Worm (Caenorhabditis elegans): ENCODE data around the gene M03B6.4.

The M03B6.4 gene

ce11 chrX:13871110-13871509 is 12.5 kb downstream of the M03B6.4 start:
- TF ChIP-seq egl-18 (GFP tag; IDR thresholded peaks at IDR 0.05), result no peak
- TF ChIP-seq ztf-25 (GFP tag; IDR thresholded peaks at IDR 0.05), result no peak
- TF ChIP-seq ZK185.1 (tag; optimal IDR thresholded peaks at IDR 0.05; ENCODE audit: poor library complexity, severe bottlenecking), result no peak
- TF ChIP-seq D2030.7 (GFP tag; IDR thresholded peaks at IDR 0.05), result no peak
- no peak for TF ChIP-seq let-607 (tag; optimal IDR thresholded peaks at IDR 0.05)
- no peak for TF ChIP-seq tbx-9 (tag; optimal IDR thresholded peaks at IDR 0.05; ENCODE audit: borderline replicate concordance)
- TF ChIP-seq aptf-3 (GFP tag; IDR thresholded peaks at IDR 0.05), result no peak
- no peak for TF ChIP-seq attf-5 (GFP tag; optimal IDR thresholded peaks at IDR 0.05)
- TF ChIP-seq T07F8.4 (tag; optimal IDR thresholded peaks at IDR 0.05), result no peak
- no peak for TF ChIP-seq lir-1 (GFP tag; conservative IDR thresholded peaks at IDR 0.05)
- TF ChIP-seq Y67H2A.10 (GFP tag; conservative IDR thresholded peaks at IDR 0.05), result no peak

- TF ChIP-seq mxl-1 (tag; optimal IDR thresholded peaks at IDR 0.05), result no peak
- TF ChIP-seq cebp-2 (GFP tag; IDR thresholded peaks at IDR 0.05), result no peak
- TF ChIP-seq F57C9.4 (tag; optimal IDR thresholded peaks at IDR 0.05), result no peak
- TF ChIP-seq ztf-28 (GFP tag; IDR thresholded peaks at IDR 0.05), result no peak
- no peak for TF ChIP-seq lsl-1 (GFP tag; optimal IDR thresholded peaks at IDR 0.05)
- no peak for TF ChIP-seq hmg-20 (GFP tag; IDR thresholded peaks at IDR 0.05)
- no peak for TF ChIP-seq ceh-100 (GFP tag; IDR thresholded peaks at IDR 0.05)
- TF ChIP-seq dpl-1 (GFP tag; optimal IDR thresholded peaks at IDR 0.05), result no peak
- TF ChIP-seq ekl-4 (GFP tag; IDR thresholded peaks at IDR 0.05), result no peak
- no peak for TF ChIP-seq lir-1 (GFP tag; conservative IDR thresholded peaks at IDR 0.05)
- TF ChIP-seq ama-1 (optimal IDR thresholded peaks at IDR 0.05), result no peak
- no peak for TF ChIP-seq ama-1 (GFP tag; optimal IDR thresholded peaks at IDR 0.05)
- TF ChIP-seq F10E7.11 (tag; optimal IDR thresholded peaks at IDR 0.05), result no peak
- TF ChIP-seq F57A8.1 (GFP tag; optimal IDR thresholded peaks at IDR 0.05), result no peak
- TF ChIP-seq unc-62 (GFP tag; optimal IDR thresholded peaks at IDR 0.05), result no peak
- no peak for TF ChIP-seq akir-1 (GFP tag; optimal IDR thresholded peaks at IDR 0.05)
- no peak for TF ChIP-seq snpc-3.4 (tag; optimal IDR thresholded peaks at IDR 0.05)
- TF ChIP-seq lin-40 (tag; optimal IDR thresholded peaks at IDR 0.05), result no peak
- TF ChIP-seq xnd-1 (tag; optimal IDR thresholded peaks at IDR 0.05), result no peak
Observed at ce11 chrX:13873324-13873933, 14.8 kb downstream of the M03B6.4 start.

ce11 chrX:13875913-13876312 is 17.3 kb downstream of the M03B6.4 start:
- no peak for TF ChIP-seq fkh-3 (tag; optimal IDR thresholded peaks at IDR 0.05)
- no peak for TF ChIP-seq lin-54 (GFP tag; optimal IDR thresholded peaks at IDR 0.05)
- no peak for TF ChIP-seq F39B2.1 (GFP tag; IDR thresholded peaks at IDR 0.05)
- TF ChIP-seq chd-7 (tag; optimal IDR thresholded peaks at IDR 0.05), result no peak
- TF ChIP-seq nhr-120 (GFP tag; IDR thresholded peaks at IDR 0.05), result no peak
- TF ChIP-seq snpc-1.1 (tag; optimal IDR thresholded peaks at IDR 0.05; ENCODE audit: insufficient read depth), result no peak
- no peak for TF ChIP-seq ztf-3 (GFP tag; optimal IDR thresholded peaks at IDR 0.05)
- TF ChIP-seq nhr-27 (tag; optimal IDR thresholded peaks at IDR 0.05), result no peak
- TF ChIP-seq D2030.7 (GFP tag; IDR thresholded peaks at IDR 0.05), result no peak
- TF ChIP-seq F33H1.4 (GFP tag; IDR thresholded peaks at IDR 0.05), result no peak
- TF ChIP-seq mcd-1 (GFP tag; IDR thresholded peaks at IDR 0.05), result no peak
- no peak for TF ChIP-seq unc-130 (GFP tag; optimal IDR thresholded peaks at IDR 0.05)
- no peak for TF ChIP-seq F23B12.7 (tag; optimal IDR thresholded peaks at IDR 0.05; ENCODE audit: insufficient read depth)
- TF ChIP-seq lag-1 (GFP tag; IDR thresholded peaks at IDR 0.05), result no peak
- no peak for TF ChIP-seq ccch-3 (GFP tag; optimal IDR thresholded peaks at IDR 0.05)

Data from whole organism, young adult.